Fruit fly (Drosophila melanogaster): ENCODE results near the gene CG32270.

DNA sequence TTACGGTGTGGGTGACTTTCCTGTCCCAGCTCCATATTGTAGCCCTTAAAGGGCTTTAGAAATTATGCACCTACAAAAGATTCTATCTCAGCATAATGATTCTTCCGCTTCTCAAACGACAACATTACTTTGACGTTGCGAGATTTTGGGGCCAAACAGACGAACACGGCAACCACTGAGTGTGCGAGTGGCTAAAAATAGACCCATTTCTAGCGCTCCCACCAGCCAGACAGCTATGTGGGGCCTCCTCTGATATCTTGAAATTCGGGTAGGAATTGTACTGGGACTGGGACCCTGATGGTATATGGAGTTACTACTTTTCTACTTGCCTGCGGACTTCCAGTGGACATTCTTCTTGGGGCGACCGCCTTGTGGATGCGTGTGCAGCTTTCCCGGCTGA lies 30.9 kb downstream of the CG32270 start:
- TF ChIP-seq Ets65A (GFP tag), result no peak
- no peak for TF ChIP-seq CG8290 (GFP tag; optimal IDR thresholded peaks at IDR 0.05)
- TF ChIP-seq CG8290 (tag; optimal IDR thresholded peaks at IDR 0.05), result no peak
- TF ChIP-seq CG4282 (GFP tag; optimal IDR thresholded peaks at IDR 0.05), result no peak
- TF ChIP-seq scrt (GFP tag; optimal IDR thresholded peaks at IDR 0.05), result no peak
- no peak for TF ChIP-seq CG18619 (GFP tag; optimal IDR thresholded peaks at IDR 0.05)
- TF ChIP-seq psq (GFP tag; optimal IDR thresholded peaks at IDR 0.05), result no peak
- no peak for TF ChIP-seq grau (tag; optimal IDR thresholded peaks at IDR 0.05)
